Worm (Caenorhabditis elegans) whole organism, dauer: ENCODE results near the gene dhs-12.

ENCODE experiments used
- unc-62 ChIP-seq: sonication (generic microtip); optimal IDR thresholded peaks from 2 replicates; lab custom pipeline; 2017; ENCODE audit warnings: missing biosample characterization, missing genetic modification reagents, missing genetic modification characterization

The dhs-12 gene

ce11 chrIV:10141930-10142505, at the start of gene dhs-12, which contains the start of the genes gst-2 and gst-4:
TSS of gene dhs-12 (plus strand) at chrIV:10142455.
TSS of gene gst-2 (minus strand) at chrIV:10142061.
TSS of gene gst-4 (plus strand) at chrIV:10142225.
- TF ChIP-seq unc-62 (GFP tag; lab: Kevin White, UChicago) = no peak

ce11 chrIV:10095171-10095570, 47.1 kb upstream of the dhs-12 start, which contains the start of the genes C04G2.5 and msp-36:
TSS of gene C04G2.5 (minus strand) at chrIV:10095271.
TSS of gene msp-36 (plus strand) at chrIV:10095433.
- no peak for TF ChIP-seq unc-62 (GFP tag; lab: Kevin White, UChicago)

ce11 chrIV:10096881-10097280, 45.4 kb upstream of the dhs-12 start, which contains the start of gene dis-3:
TSS of gene dis-3 (plus strand) at chrIV:10097202.
- TF ChIP-seq unc-62 (GFP tag; lab: Kevin White, UChicago) = no peak

ce11 chrIV:10110417-10110816, 31.8 kb upstream of the dhs-12 start, which contains the start of gene egl-38:
TSS of gene egl-38 (minus strand) at chrIV:10110517.
- TF ChIP-seq unc-62 (GFP tag; lab: Kevin White, UChicago) = no peak

ce11 chrIV:10110870-10111269, 31.4 kb upstream of the dhs-12 start:
- TF ChIP-seq unc-62 (GFP tag; lab: Kevin White, UChicago) = no peak

ce11 chrIV:10111441-10111840, 30.8 kb upstream of the dhs-12 start, which contains the start of gene spch-1:
TSS of gene spch-1 (minus strand) at chrIV:10111541.
- no peak for TF ChIP-seq unc-62 (GFP tag; lab: Kevin White, UChicago)

- TF ChIP-seq unc-62 (GFP tag; lab: Kevin White, UChicago) = no peak
Observed at ce11 chrIV:10112570-10112969, 29.7 kb upstream of the dhs-12 start, which contains the start of gene nsph-3.2. TSS of gene nsph-3.2 (plus strand) at chrIV:10112870.

- no peak for TF ChIP-seq unc-62 (GFP tag; lab: Kevin White, UChicago)
Observed at ce11 chrIV:10115142-10115541, 27.1 kb upstream of the dhs-12 start, which contains the start of gene C04G2.10. TSS of gene C04G2.10 (plus strand) at chrIV:10115442.

- no peak for TF ChIP-seq unc-62 (GFP tag; lab: Kevin White, UChicago)
Observed at ce11 chrIV:10116765-10117164, 25.5 kb upstream of the dhs-12 start.

- no peak for TF ChIP-seq unc-62 (GFP tag; lab: Kevin White, UChicago)
Observed at ce11 chrIV:10122205-10122604, 20.1 kb upstream of the dhs-12 start, which contains the start of gene irld-21. TSS of gene irld-21 (minus strand) at chrIV:10122305.

- TF ChIP-seq unc-62 (GFP tag; lab: Kevin White, UChicago) = no peak
Observed at ce11 chrIV:10126544-10126943, 15.7 kb upstream of the dhs-12 start, which contains the start of gene ctf-18. TSS of gene ctf-18 (minus strand) at chrIV:10126644.

ce11 chrIV:10128446-10128845, 13.8 kb upstream of the dhs-12 start:
- no peak for TF ChIP-seq unc-62 (GFP tag; lab: Kevin White, UChicago)

- no peak for TF ChIP-seq unc-62 (GFP tag; lab: Kevin White, UChicago)
Observed at ce11 chrIV:10128906-10129386, 13.3 kb upstream of the dhs-12 start, which contains the start of the genes gtbp-1 and K08F4.3. TSS of gene gtbp-1 (minus strand) at chrIV:10128956. TSS of gene K08F4.3 (plus strand) at chrIV:10129257.

ce11 chrIV:10129957-10130356, 12.3 kb upstream of the dhs-12 start, which contains the start of gene glt-3:
TSS of gene glt-3 (plus strand) at chrIV:10130257.
- TF ChIP-seq unc-62 (GFP tag; lab: Kevin White, UChicago) = no peak

- TF ChIP-seq unc-62 (GFP tag; lab: Kevin White, UChicago) = no peak
Observed at ce11 chrIV:10135817-10136216, 6.4 kb upstream of the dhs-12 start, which contains the start of gene K08F4.5. TSS of gene K08F4.5 (minus strand) at chrIV:10135917.

- TF ChIP-seq unc-62 (GFP tag; lab: Kevin White, UChicago) = no peak
Observed at ce11 chrIV:10137804-10138203, 4.5 kb upstream of the dhs-12 start, which contains the start of gene K08F4.12. TSS of gene K08F4.12 (plus strand) at chrIV:10138104.
